Worm (Caenorhabditis elegans) whole organism, young adult: ENCODE measurements around the gene hsp-16.2.

Experiments used
- B0019.2 ChIP-seq: fragments of 200-800 bp; sonication (Bioruptor generic); conservative IDR thresholded peaks from 2 replicates; pipeline ENCODE4 v1.3.6; 2022; ENCODE audit warnings: missing genetic modification reagents, missing genetic modification characterization, missing compliant biosample characterization
- B0035.1 ChIP-seq: sonication (generic microtip); optimal IDR thresholded peaks from 2 replicates; lab custom pipeline; 2016; ENCODE audit warnings: missing genetic modification characterization, mild to moderate bottlenecking, missing compliant biosample characterization, missing genotype, missing genetic modification reagents
- D2030.7 ChIP-seq: fragments of 200-800 bp; sonication (Bioruptor generic); IDR thresholded peaks from 2 replicates; pipeline ENCODE4 v1.3.6; 2022; ENCODE audit warnings: missing genetic modification reagents, missing genetic modification characterization, missing compliant biosample characterization
- F22D6.2 ChIP-seq: sonication (generic microtip); optimal IDR thresholded peaks from 2 replicates; lab custom pipeline; 2016; ENCODE audit warnings: mild to moderate bottlenecking, missing genetic modification characterization, missing compliant biosample characterization
- F23B12.7 ChIP-seq: sonication (generic microtip); optimal IDR thresholded peaks from 2 replicates; lab custom pipeline; 2017; ENCODE audit warnings: missing genetic modification characterization, mild to moderate bottlenecking, missing compliant biosample characterization, antibody characterized with exemption, moderate library complexity; ENCODE audit not compliant: insufficient read depth
- F33H1.4 ChIP-seq: fragments of 200-800 bp; sonication (Bioruptor generic); IDR thresholded peaks from 2 replicates; pipeline ENCODE4 v1.3.6; 2022; ENCODE audit warnings: missing genetic modification reagents, missing genetic modification characterization, missing compliant biosample characterization
- F37B4.10 ChIP-seq: fragments of 200-800 bp; sonication (Bioruptor generic); IDR thresholded peaks from 2 replicates; pipeline ENCODE4 v1.3.6; 2022; ENCODE audit warnings: missing genetic modification characterization, missing compliant biosample characterization
- F49E8.2 ChIP-seq: sonication (generic microtip); optimal IDR thresholded peaks from 3 replicates; lab custom pipeline; 2017; ENCODE audit warnings: missing genetic modification characterization, mild to moderate bottlenecking, missing compliant biosample characterization, antibody characterized with exemption, moderate library complexity; ENCODE audit not compliant: insufficient read depth
- F57C9.4 ChIP-seq: sonication (generic microtip); optimal IDR thresholded peaks from 2 replicates; lab custom pipeline; 2017; ENCODE audit warnings: mild to moderate bottlenecking, missing genetic modification characterization, missing compliant biosample characterization
- Y53G8AR.9 ChIP-seq: fragments of 200-800 bp; sonication (Bioruptor generic); conservative IDR thresholded peaks from 2 replicates; pipeline ENCODE4 v1.3.6; 2022; ENCODE audit warnings: missing genetic modification reagents, missing genetic modification characterization, missing compliant biosample characterization
- aptf-2 ChIP-seq: fragments of 200-800 bp; sonication (Bioruptor generic); conservative IDR thresholded peaks from 2 replicates; pipeline ENCODE4 v1.3.6; 2022; ENCODE audit warnings: missing genetic modification reagents, missing genetic modification characterization, missing compliant biosample characterization
- bed-2 ChIP-seq: fragments of 200-800 bp; sonication (Bioruptor generic); IDR thresholded peaks from 2 replicates; pipeline ENCODE4 v1.3.6; 2022; ENCODE audit warnings: missing genetic modification reagents, missing genetic modification characterization, missing compliant biosample characterization
- ccch-3 ChIP-seq: fragments of 200-800 bp; sonication (Bioruptor generic); optimal IDR thresholded peaks from 2 replicates; lab custom pipeline; 2018; ENCODE audit warnings: mild to moderate bottlenecking, missing genetic modification characterization, missing compliant biosample characterization
- ceh-91 ChIP-seq: fragments of 200-800 bp; sonication (Bioruptor generic); IDR thresholded peaks from 2 replicates; pipeline ENCODE4 v1.3.6; 2022; ENCODE audit warnings: missing genetic modification reagents, missing genetic modification characterization, missing compliant biosample characterization
- dpl-1 ChIP-seq: fragments of 150-350 bp; optimal IDR thresholded peaks from 2 replicates; lab custom pipeline; 2014; ENCODE audit warnings: missing biosample characterization, missing genetic modification reagents, missing genetic modification characterization
- ekl-4 ChIP-seq: fragments of 200-800 bp; sonication (Bioruptor generic); IDR thresholded peaks from 2 replicates; pipeline ENCODE4 v1.3.6; 2022; ENCODE audit warnings: missing genetic modification reagents, missing genetic modification characterization, missing compliant biosample characterization
- gei-17 ChIP-seq: fragments of 200-800 bp; sonication (Bioruptor generic); optimal IDR thresholded peaks from 2 replicates; lab custom pipeline; 2018; ENCODE audit warnings: mild to moderate bottlenecking, missing genetic modification characterization, missing compliant biosample characterization
- hlh-12 ChIP-seq: sonication (generic microtip); optimal IDR thresholded peaks from 2 replicates; lab custom pipeline; 2016; ENCODE audit warnings: missing genetic modification characterization, missing compliant biosample characterization
- hlh-26 ChIP-seq: fragments of 200-800 bp; sonication (Bioruptor generic); conservative IDR thresholded peaks from 2 replicates; pipeline ENCODE4 v1.3.6; 2022; ENCODE audit warnings: missing genetic modification reagents, missing genetic modification characterization, missing compliant biosample characterization
- hrde-1 ChIP-seq: sonication (generic microtip); optimal IDR thresholded peaks from 2 replicates; lab custom pipeline; 2016; ENCODE audit warnings: missing genetic modification characterization, mild to moderate bottlenecking, missing compliant biosample characterization, moderate library complexity, missing genotype, missing genetic modification reagents, borderline replicate concordance
- hsf-1 ChIP-seq: fragments of 200-800 bp; sonication (Bioruptor generic); IDR thresholded peaks from 2 replicates; pipeline ENCODE4 v1.3.6; 2022; ENCODE audit warnings: missing genetic modification reagents, missing genetic modification characterization, missing compliant biosample characterization
- let-526 ChIP-seq: fragments of 200-800 bp; sonication (Bioruptor generic); IDR thresholded peaks from 2 replicates; pipeline ENCODE4 v1.3.6; 2022; ENCODE audit warnings: missing genetic modification reagents, missing genetic modification characterization, missing compliant biosample characterization
- lir-1 ChIP-seq: fragments of 200-800 bp; sonication (Bioruptor generic); conservative IDR thresholded peaks from 2 replicates; pipeline ENCODE4 v1.3.6; 2022; ENCODE audit warnings: missing genetic modification reagents, missing genetic modification characterization, missing compliant biosample characterization
- lsl-1 ChIP-seq: fragments of 200-800 bp; sonication (Bioruptor generic); optimal IDR thresholded peaks from 2 replicates; lab custom pipeline; 2018; ENCODE audit warnings: mild to moderate bottlenecking, missing genetic modification characterization, moderate library complexity, missing compliant biosample characterization
- lsy-27 ChIP-seq: sonication (generic microtip); optimal IDR thresholded peaks from 2 replicates; lab custom pipeline; 2017; ENCODE audit warnings: missing genetic modification characterization, mild to moderate bottlenecking, missing compliant biosample characterization, antibody characterized with exemption, missing genotype, borderline replicate concordance; ENCODE audit not compliant: insufficient read depth
- mcd-1 ChIP-seq: fragments of 200-800 bp; sonication (Bioruptor generic); IDR thresholded peaks from 2 replicates; pipeline ENCODE4 v1.3.6; 2022; ENCODE audit warnings: missing genetic modification reagents, missing genetic modification characterization, missing compliant biosample characterization
- mel-28 ChIP-seq: sonication (generic microtip); optimal IDR thresholded peaks from 2 replicates; lab custom pipeline; 2016; ENCODE audit warnings: borderline replicate concordance, mild to moderate bottlenecking, missing genetic modification characterization, missing compliant biosample characterization
- nfya-1 ChIP-seq: sonication (generic microtip); optimal IDR thresholded peaks from 2 replicates; lab custom pipeline; 2017; ENCODE audit warnings: antibody characterized with exemption, missing compliant biosample characterization, missing genetic modification characterization, borderline replicate concordance; ENCODE audit not compliant: insufficient read depth
- nhr-80 ChIP-seq: sonication (generic microtip); optimal IDR thresholded peaks from 2 replicates; lab custom pipeline; 2016; ENCODE audit warnings: missing genetic modification characterization, missing compliant biosample characterization
- rcor-1 ChIP-seq: fragments of 200-800 bp; sonication (Bioruptor generic); IDR thresholded peaks from 2 replicates; pipeline ENCODE4 v1.3.6; 2022; ENCODE audit warnings: missing genetic modification reagents, missing genetic modification characterization, missing compliant biosample characterization
- rec-8 ChIP-seq, 2 experiments: sonication (generic microtip); optimal IDR thresholded peaks; 2 replicates each; lab custom pipeline; 2016; ENCODE audit warnings: mild to moderate bottlenecking in 2 of 2, missing genetic modification characterization in 2 of 2, missing genetic modification reagents in 2 of 2, missing genotype in 2 of 2, missing biosample characterization in 1 of 2, missing compliant biosample characterization in 1 of 2, moderate library complexity in 1 of 2
- tbx-9 ChIP-seq: sonication (generic microtip); optimal IDR thresholded peaks from 2 replicates; lab custom pipeline; 2016; ENCODE audit warnings: borderline replicate concordance, missing genetic modification characterization, inconsistent platforms, missing compliant biosample characterization
- tlf-1 ChIP-seq: fragments of 200-800 bp; sonication (Bioruptor generic); optimal IDR thresholded peaks from 2 replicates; lab custom pipeline; 2018; ENCODE audit warnings: mild to moderate bottlenecking, missing genetic modification characterization, missing compliant biosample characterization
- unc-62 ChIP-seq: fragments of 150-350 bp; optimal IDR thresholded peaks from 2 replicates; lab custom pipeline; 2014; ENCODE audit warnings: missing biosample characterization, missing genetic modification reagents, missing genetic modification characterization
- zim-3 ChIP-seq: sonication (generic microtip); optimal IDR thresholded peaks from 2 replicates; lab custom pipeline; 2017; ENCODE audit warnings: mild to moderate bottlenecking, missing genetic modification characterization, moderate library complexity, missing compliant biosample characterization

Gene hsp-16.2

DNA sequence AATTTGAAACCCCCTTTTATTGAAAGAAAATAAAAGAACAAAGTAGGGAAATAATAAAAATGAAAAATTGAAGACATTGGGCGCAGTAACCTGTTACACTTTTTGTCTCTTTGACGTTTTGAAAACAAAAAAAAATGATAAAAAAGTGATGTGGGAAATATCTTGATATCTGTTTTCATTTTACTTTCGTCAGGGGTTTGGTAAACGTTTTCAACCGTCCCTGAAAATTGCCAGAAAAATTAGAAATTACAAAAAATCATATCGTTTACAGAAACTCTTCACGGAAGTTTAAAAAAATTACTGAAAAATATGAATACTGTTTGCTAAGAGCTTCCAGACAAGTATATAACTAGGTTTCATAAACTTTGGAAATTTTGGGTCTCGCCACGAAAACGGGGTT is 25.6 kb downstream of the hsp-16.2 start, which contains the start of gene F36H9.4:
Gene F36H9.4, minus strand, starts transcription at position 101 of the 400 bp plus-strand sequence.
- TF ChIP-seq F57C9.4 (tag; lab: Kevin White, UChicago) (no peak), zim-3 (no peak), bed-2 (GFP tag; lab: Robert Waterston, UW) (no peak), lir-1 (no peak), Y53G8AR.9 (GFP tag; lab: Robert Waterston, UW) (no peak), F22D6.2 (tag; lab: Kevin White, UChicago) (no peak), mel-28 (tag; lab: Kevin White, UChicago) (no peak)

DNA sequence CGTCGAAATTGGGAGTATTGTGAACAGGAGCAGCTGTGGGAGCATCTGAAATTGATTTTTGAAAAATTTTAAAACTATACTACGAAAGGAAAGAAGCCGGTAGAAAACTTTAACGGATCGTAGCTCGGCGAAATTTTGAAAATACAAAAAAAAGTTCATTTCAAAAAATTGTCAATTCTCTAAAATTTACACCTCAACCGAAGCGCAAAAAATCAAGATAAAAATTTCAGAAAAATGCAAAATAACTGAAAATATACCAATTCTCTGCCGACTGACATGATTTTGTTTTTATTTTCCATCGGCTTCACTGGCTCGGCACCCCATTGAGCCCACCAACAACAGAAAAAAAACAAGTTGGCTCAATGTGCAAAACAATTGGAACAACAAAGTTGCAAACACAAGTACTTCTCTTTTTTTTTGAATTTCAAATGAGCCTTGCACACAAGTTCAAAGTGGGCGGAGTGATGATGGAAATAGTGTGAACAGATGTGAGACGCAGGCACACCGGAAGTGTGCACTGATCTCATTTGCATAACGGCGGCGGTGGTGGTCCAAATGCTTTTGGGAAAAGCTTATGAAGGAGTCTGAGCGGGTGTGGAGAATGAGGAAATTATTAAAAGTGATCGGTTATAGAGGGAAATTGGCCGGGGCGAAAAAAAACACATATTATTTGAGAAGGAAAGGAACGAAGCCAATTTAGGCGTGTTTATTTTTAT is 29.7 kb downstream of the hsp-16.2 start, which contains the start of gene F36H9.7:
Gene F36H9.7, minus strand, starts transcription at position 51 of the 716 bp plus-strand sequence.
- no peak for TF ChIP-seq tlf-1 (GFP tag; lab: Kevin White, UChicago)
- TF ChIP-seq lsy-27 (tag; lab: Kevin White, UChicago): no peak
- TF ChIP-seq F49E8.2: no peak
- no peak for TF ChIP-seq ekl-4 (GFP tag; lab: Robert Waterston, UW)
- TF ChIP-seq nfya-1 (tag; lab: Kevin White, UChicago): no peak
- no peak for TF ChIP-seq hlh-26 (GFP tag; lab: Robert Waterston, UW)
- TF ChIP-seq F57C9.4 (tag; lab: Kevin White, UChicago): no peak
- TF ChIP-seq bed-2 (GFP tag; lab: Robert Waterston, UW): no peak
- no peak for TF ChIP-seq hsf-1
- no peak for TF ChIP-seq rec-8 (tag; optimal IDR thresholded peaks at IDR 0.05; lab: Kevin White, UChicago)
- TF ChIP-seq F33H1.4 (GFP tag; lab: Robert Waterston, UW): no peak
- TF ChIP-seq ccch-3 (GFP tag; lab: Kevin White, UChicago): no peak
- TF ChIP-seq hlh-12: no peak
- no peak for TF ChIP-seq F23B12.7
- TF ChIP-seq aptf-2 (GFP tag; lab: Robert Waterston, UW): no peak
- TF ChIP-seq B0019.2: no peak
- no peak for TF ChIP-seq unc-62

DNA sequence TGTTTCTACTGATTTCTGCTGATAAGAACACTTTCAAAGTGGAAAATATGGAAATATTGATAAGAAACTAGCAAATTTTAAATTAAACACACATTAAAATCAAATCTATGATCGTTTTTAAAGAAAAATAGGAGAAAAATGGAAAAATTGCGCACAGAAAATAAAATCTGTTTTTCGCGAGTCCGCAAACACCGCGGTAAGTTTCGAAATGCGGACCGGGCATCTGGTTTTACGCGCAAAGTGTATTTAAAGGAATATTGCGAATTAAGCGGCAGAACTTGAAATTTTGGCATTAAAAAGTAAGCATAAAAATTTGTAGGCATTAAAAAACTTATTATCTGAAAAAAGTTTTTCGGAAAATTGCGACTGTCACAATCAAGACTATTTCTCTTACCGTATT is 31.6 kb downstream of the hsp-16.2 start:
- TF ChIP-seq D2030.7 (GFP tag; lab: Robert Waterston, UW) (0 out of 2 replicates have a peak, but pooled peaks have one; percentile 16), gei-17 (GFP tag; lab: Kevin White, UChicago) (no peak), zim-3 (no peak), mel-28 (tag; lab: Kevin White, UChicago) (no peak), lsl-1 (GFP tag; lab: Kevin White, UChicago) (peak; percentile 77), tbx-9 (tag; lab: Kevin White, UChicago) (no peak), F57C9.4 (tag; lab: Kevin White, UChicago) (no peak), F37B4.10 (GFP tag; lab: Robert Waterston, UW) (no peak), dpl-1 (GFP tag; lab: Kevin White, UChicago) (no peak), B0035.1 (tag; lab: Kevin White, UChicago) (no peak), let-526 (GFP tag; lab: Robert Waterston, UW) (no peak), mcd-1 (GFP tag; lab: Robert Waterston, UW) (0 out of 2 replicates have a peak, but pooled peaks have one; percentile 10), nhr-80 (peak; percentile 12), rcor-1 (GFP tag; lab: Robert Waterston, UW) (no peak), hrde-1 (no peak), ceh-91 (GFP tag; lab: Robert Waterston, UW) (no peak)
